Worm (Caenorhabditis elegans) whole organism, mixed stage, embryonic: ENCODE measurements around the gene clik-1.

Source experiments
- M03D4.4 ChIP-seq: sonication (generic microtip); optimal IDR thresholded peaks from 2 replicates; lab custom pipeline; 2017; ENCODE audit warnings: mild to moderate bottlenecking, missing genetic modification characterization, missing compliant biosample characterization
- blmp-1 ChIP-seq: fragments of 150-350 bp; optimal IDR thresholded peaks from 2 replicates; lab custom pipeline; 2014; ENCODE audit warnings: missing biosample characterization, missing genetic modification characterization
- ceh-39 ChIP-seq: fragments of 150-350 bp; optimal IDR thresholded peaks from 2 replicates; lab custom pipeline; 2014; ENCODE audit warnings: missing biosample characterization, missing genetic modification characterization
- flh-1 ChIP-seq: fragments of 200-800 bp; sonication (Bioruptor generic); optimal IDR thresholded peaks from 2 replicates; lab custom pipeline; 2018; ENCODE audit warnings: mild to moderate bottlenecking, missing genetic modification characterization, moderate library complexity, missing compliant biosample characterization
- mep-1 ChIP-seq: fragments of 150-350 bp; optimal IDR thresholded peaks from 2 replicates; lab custom pipeline; 2017; ENCODE audit warnings: missing biosample characterization, missing genetic modification reagents, missing genetic modification characterization, inconsistent platforms
- nhr-12 ChIP-seq: fragments of 150-350 bp; optimal IDR thresholded peaks from 2 replicates; lab custom pipeline; 2014; ENCODE audit warnings: missing biosample characterization, missing genetic modification characterization
- nhr-28 ChIP-seq: fragments of 150-350 bp; optimal IDR thresholded peaks from 2 replicates; lab custom pipeline; 2014; ENCODE audit warnings: missing biosample characterization, missing genetic modification characterization
- nhr-76 ChIP-seq: sonication (generic microtip); optimal IDR thresholded peaks from 2 replicates; lab custom pipeline; 2017; ENCODE audit warnings: missing biosample characterization, missing genetic modification characterization
- snpc-4 ChIP-seq: fragments of 150-350 bp; optimal IDR thresholded peaks from 2 replicates; lab custom pipeline; 2014; ENCODE audit warnings: missing biosample characterization, missing genetic modification characterization
- tbx-8 ChIP-seq: fragments of 200-800 bp; sonication (Bioruptor generic); optimal IDR thresholded peaks from 2 replicates; lab custom pipeline; 2018; ENCODE audit warnings: mild to moderate bottlenecking, missing genetic modification characterization, moderate library complexity, missing compliant biosample characterization
- unc-39 ChIP-seq: fragments of 150-350 bp; optimal IDR thresholded peaks from 2 replicates; lab custom pipeline; 2014; ENCODE audit warnings: missing biosample characterization, missing genetic modification characterization
- ztf-11 ChIP-seq: fragments of 150-350 bp; optimal IDR thresholded peaks from 2 replicates; lab custom pipeline; 2014; ENCODE audit warnings: missing biosample characterization, missing genetic modification characterization

ce11 chrV:6727222-6727621 lies 41.3 kb downstream of the clik-1 start, which contains the start of gene ZC487.1:
- TF ChIP-seq M03D4.4 (tag; lab: Kevin White, UChicago) (no peak), blmp-1 (tag; lab: Kevin White, UChicago) (no peak), nhr-76 (tag; lab: Kevin White, UChicago) (no peak), snpc-4 (tag; lab: Kevin White, UChicago) (no peak), tbx-8 (GFP tag; lab: Kevin White, UChicago) (no peak), flh-1 (GFP tag; lab: Kevin White, UChicago) (no peak), ceh-39 (tag; lab: Kevin White, UChicago) (no peak), nhr-12 (tag; lab: Kevin White, UChicago) (no peak), unc-39 (tag; lab: Kevin White, UChicago) (no peak), nhr-28 (tag; lab: Kevin White, UChicago) (no peak), mep-1 (tag; lab: Kevin White, UChicago) (no peak), ztf-11 (tag; lab: Kevin White, UChicago) (no peak)
